Worm (Caenorhabditis elegans): ENCODE measurements around the gene clh-3.
A peak's percentile ranks its signal among the peaks of the same experiment; 100 is the strongest.

clh-3 gene

ce11 chrII:7171305-7171998 is 54.3 kb downstream of the clh-3 start, which contains the start of gene dyf-13 (continued):
- no peak for TF ChIP-seq ceh-100 (GFP tag; IDR thresholded peaks at IDR 0.05)
- no peak for TF ChIP-seq pha-4 (tag; optimal IDR thresholded peaks at IDR 0.05)
- TF ChIP-seq ztf-28 (GFP tag; IDR thresholded peaks at IDR 0.05): no peak
- no peak for TF ChIP-seq attf-3 (GFP tag; conservative IDR thresholded peaks at IDR 0.05)
- TF ChIP-seq tbp1 (GFP tag; optimal IDR thresholded peaks at IDR 0.05): peak; percentile 29
- no peak for TF ChIP-seq mel-28 (tag; optimal IDR thresholded peaks at IDR 0.05; ENCODE audit: borderline replicate concordance)
- TF ChIP-seq ztf-25 (GFP tag; IDR thresholded peaks at IDR 0.05): 0 out of 2 replicates have a peak, but pooled peaks have one; percentile 30
- no peak for TF ChIP-seq somi-1 (GFP tag; optimal IDR thresholded peaks at IDR 0.05)
- peak; percentile 86 for TF ChIP-seq snpc-1.1 (tag; optimal IDR thresholded peaks at IDR 0.05; ENCODE audit: insufficient read depth)
- TF ChIP-seq F57C9.4 (tag; optimal IDR thresholded peaks at IDR 0.05): no peak
- no peak for TF ChIP-seq rcor-1 (GFP tag; IDR thresholded peaks at IDR 0.05)
- TF ChIP-seq aptf-3 (GFP tag; IDR thresholded peaks at IDR 0.05): no peak
- no peak for TF ChIP-seq sea-2 (GFP tag; IDR thresholded peaks at IDR 0.05)
- no peak for TF ChIP-seq mxl-1 (tag; optimal IDR thresholded peaks at IDR 0.05)
- TF ChIP-seq hsf-1 (GFP tag; IDR thresholded peaks at IDR 0.05): no peak
- no peak for TF ChIP-seq nfya-1 (tag; optimal IDR thresholded peaks at IDR 0.05; ENCODE audit: borderline replicate concordance, insufficient read depth)
- peak; percentile 70 for TF ChIP-seq snpc-4 (GFP tag; optimal IDR thresholded peaks at IDR 0.05)
- TF ChIP-seq snpc-4 (tag; optimal IDR thresholded peaks at IDR 0.05): peak in 3 of 4 experiments; percentile 82 to 86 (median 84)
- TF ChIP-seq let-607 (tag; optimal IDR thresholded peaks at IDR 0.05): no peak
- no peak for TF ChIP-seq egrh-3 (GFP tag; IDR thresholded peaks at IDR 0.05)
- no peak for TF ChIP-seq F49E8.2 (tag; optimal IDR thresholded peaks at IDR 0.05; ENCODE audit: insufficient read depth)
- 0 out of 2 replicates have a peak, but pooled peaks have one; percentile 41 for TF ChIP-seq egl-18 (GFP tag; IDR thresholded peaks at IDR 0.05)
- no peak for TF ChIP-seq F39B2.1 (GFP tag; IDR thresholded peaks at IDR 0.05)
- no peak for TF ChIP-seq gei-17 (GFP tag; optimal IDR thresholded peaks at IDR 0.05)
- no peak; the same call in 1 of the 2 replicates for TF ChIP-seq hmg-1.2 (GFP tag; IDR thresholded peaks at IDR 0.05)
- TF ChIP-seq F52B5.7 (tag; optimal IDR thresholded peaks at IDR 0.05): no peak
- no peak for TF ChIP-seq rec-8 (tag; optimal IDR thresholded peaks at IDR 0.05)
- no peak for TF ChIP-seq nhr-80 (tag; optimal IDR thresholded peaks at IDR 0.05)
- TF ChIP-seq ekl-4 (GFP tag; IDR thresholded peaks at IDR 0.05): no peak
- TF ChIP-seq ztf-18 (tag; optimal IDR thresholded peaks at IDR 0.05): no peak

DNA sequence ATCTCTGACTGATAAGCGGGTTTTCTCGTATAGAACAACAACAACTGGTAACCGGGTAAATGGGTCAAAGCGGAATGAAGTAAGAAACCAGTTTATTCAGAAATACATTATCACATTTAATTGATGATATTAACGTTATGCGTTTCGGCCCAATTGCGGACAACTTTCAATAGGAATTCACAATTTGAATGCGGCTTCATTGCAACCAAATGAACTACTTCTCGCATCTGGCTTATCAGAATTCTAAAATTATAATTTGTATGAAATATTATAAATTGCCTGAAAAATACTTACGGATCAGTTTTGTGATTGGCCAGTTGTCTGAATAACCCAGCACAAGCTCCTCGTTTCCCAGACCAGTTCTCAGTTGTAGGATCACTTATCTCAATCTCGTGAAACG is 57.0 kb downstream of the clh-3 start, which contains the start of gene col-36:
col-36 (minus strand) TSS at position 101 of the 400 bp plus-strand sequence.
- TF ChIP-seq unc-130 (GFP tag; optimal IDR thresholded peaks at IDR 0.05) (no peak), mel-28 (tag; optimal IDR thresholded peaks at IDR 0.05; ENCODE audit: borderline replicate concordance) (no peak), mxl-1 (tag; optimal IDR thresholded peaks at IDR 0.05) (no peak), ZK185.1 (tag; optimal IDR thresholded peaks at IDR 0.05; ENCODE audit: poor library complexity, severe bottlenecking) (no peak), cebp-1 (GFP tag; IDR thresholded peaks at IDR 0.05) (no peak), cebp-1 (tag; optimal IDR thresholded peaks at IDR 0.05) (no peak), let-607 (tag; optimal IDR thresholded peaks at IDR 0.05) (no peak), cebp-2 (GFP tag; IDR thresholded peaks at IDR 0.05) (no peak), repo-1 (tag; optimal IDR thresholded peaks at IDR 0.05) (no peak), hsf-1 (GFP tag; IDR thresholded peaks at IDR 0.05) (no peak), let-526 (GFP tag; IDR thresholded peaks at IDR 0.05) (no peak), pbrm-1 (GFP tag; IDR thresholded peaks at IDR 0.05) (no peak), ceh-27 (GFP tag; optimal IDR thresholded peaks at IDR 0.05) (no peak), madf-10 (tag; optimal IDR thresholded peaks at IDR 0.05) (no peak), nhr-27 (tag; optimal IDR thresholded peaks at IDR 0.05) (no peak), Y56A3A.18 (GFP tag; IDR thresholded peaks at IDR 0.05) (no peak), rec-8 (tag; optimal IDR thresholded peaks at IDR 0.05) (no peak), sea-2 (GFP tag; IDR thresholded peaks at IDR 0.05) (no peak), snpc-1.1 (tag; optimal IDR thresholded peaks at IDR 0.05; ENCODE audit: insufficient read depth) (no peak), ccch-3 (GFP tag; optimal IDR thresholded peaks at IDR 0.05) (no peak), K11D2.4 (GFP tag; IDR thresholded peaks at IDR 0.05) (no peak)
